Fruit fly (Drosophila melanogaster) whole organism, embryonic: Measurements from ENCODE around the gene Cyp4g15.

ENCODE experiments used
- Bdp1 ChIP-seq: fragments of 200-800 bp; sonication (Bioruptor generic); optimal IDR thresholded peaks from 3 replicates; lab custom pipeline; 2016; ENCODE audit warnings: missing biosample characterization, missing genetic modification characterization
- Blimp-1 ChIP-seq: fragments of 200-800 bp; sonication (Bioruptor generic); optimal IDR thresholded peaks from 3 replicates; lab custom pipeline; 2018; ENCODE audit warnings: missing biosample characterization, missing genetic modification characterization, mild to moderate bottlenecking, moderate library complexity, missing genetic modification reagents
- CG14441 ChIP-seq: fragments of 200-800 bp; sonication (Bioruptor generic); IDR thresholded peaks from 2 replicates; pipeline ENCODE4 v1.3.6; 2022; ENCODE audit warnings: missing biosample characterization, missing genetic modification characterization
- CG17912 ChIP-seq: fragments of 200-800 bp; sonication (Bioruptor generic); optimal IDR thresholded peaks from 2 replicates; lab custom pipeline; 2018; ENCODE audit warnings: missing biosample characterization, mild to moderate bottlenecking, missing genetic modification characterization
- CG32767 ChIP-seq: fragments of 200-800 bp; sonication (Bioruptor generic); IDR thresholded peaks from 2 replicates; pipeline ENCODE4 v1.3.6; 2022; ENCODE audit warnings: missing biosample characterization, missing genetic modification characterization
- CG33557 ChIP-seq: fragments of 200-800 bp; sonication (Bioruptor generic); optimal IDR thresholded peaks from 2 replicates; lab custom pipeline; 2019; ENCODE audit warnings: missing biosample characterization, mild to moderate bottlenecking, missing genetic modification characterization, moderate library complexity
- CG34422 ChIP-seq: fragments of 200-800 bp; sonication (Bioruptor generic); IDR thresholded peaks from 3 replicates; pipeline ENCODE4 v1.3.6; 2022; ENCODE audit warnings: missing biosample characterization, missing genetic modification characterization
- CG4360 ChIP-seq: fragments of 200-800 bp; sonication (Bioruptor generic); IDR thresholded peaks from 2 replicates; pipeline ENCODE4 v1.3.6; 2022; ENCODE audit warnings: missing biosample characterization, missing genetic modification characterization
- CG43689 ChIP-seq: fragments of 200-800 bp; sonication (Bioruptor generic); IDR thresholded peaks from 2 replicates; pipeline ENCODE4 v1.3.6; 2022; ENCODE audit warnings: missing biosample characterization, missing genetic modification characterization
- CG4820 ChIP-seq: fragments of 200-800 bp; sonication (Bioruptor generic); optimal IDR thresholded peaks from 3 replicates; lab custom pipeline; 2016; ENCODE audit warnings: missing biosample characterization, missing genetic modification characterization
- CG6654 ChIP-seq: fragments of 200-800 bp; sonication (Bioruptor generic); optimal IDR thresholded peaks from 2 replicates; lab custom pipeline; 2017; ENCODE audit warnings: missing biosample characterization, mild to moderate bottlenecking, missing genetic modification characterization
- CG6689 ChIP-seq: fragments of 200-800 bp; sonication (Bioruptor generic); IDR thresholded peaks from 2 replicates; pipeline ENCODE4 v1.3.6; 2022; ENCODE audit warnings: missing biosample characterization, missing genetic modification characterization
- CG7987 ChIP-seq: fragments of 200-800 bp; sonication (Bioruptor generic); optimal IDR thresholded peaks from 2 replicates; lab custom pipeline; 2018; ENCODE audit warnings: missing biosample characterization, mild to moderate bottlenecking, missing genetic modification characterization, moderate library complexity
- CG8388 ChIP-seq: fragments of 200-800 bp; sonication (Bioruptor generic); optimal IDR thresholded peaks from 2 replicates; lab custom pipeline; 2019; ENCODE audit warnings: missing biosample characterization, mild to moderate bottlenecking, missing genetic modification characterization, moderate library complexity
- CrebB ChIP-seq: fragments of 200-800 bp; sonication (Bioruptor generic); optimal IDR thresholded peaks from 3 replicates; lab custom pipeline; 2018; ENCODE audit warnings: missing biosample characterization, mild to moderate bottlenecking, missing genetic modification characterization
- D ChIP-seq, 2 experiments: fragments of 200-800 bp in 1 of 2; fragments of >200 bp in 1 of 2; sonication (Bioruptor generic) in 1 of 2; optimal IDR thresholded peaks; 2 replicates in 1 of 2; 3 replicates in 1 of 2; lab custom pipeline; 2017; ENCODE audit warnings: mild to moderate bottlenecking in 1 of 2, missing biosample characterization in 1 of 2, missing genetic modification characterization in 1 of 2, missing genetic modification reagents in 1 of 2
- Dad ChIP-seq: fragments of 200-800 bp; sonication (Bioruptor generic); optimal IDR thresholded peaks from 3 replicates; lab custom pipeline; 2016; ENCODE audit warnings: missing biosample characterization, missing genetic modification characterization
- E2f1 ChIP-seq: fragments of 200-800 bp; sonication (Bioruptor generic); IDR thresholded peaks from 2 replicates; pipeline ENCODE4 v1.3.6; 2022; ENCODE audit warnings: missing biosample characterization, missing genetic modification characterization
- Fer2 ChIP-seq: fragments of 200-800 bp; sonication (Bioruptor generic); optimal IDR thresholded peaks from 2 replicates; lab custom pipeline; 2018; ENCODE audit warnings: missing biosample characterization, mild to moderate bottlenecking, missing genetic modification characterization, moderate library complexity
- H2.0 ChIP-seq: fragments of 200-800 bp; sonication (Bioruptor generic); IDR thresholded peaks from 2 replicates; pipeline ENCODE4 v1.3.6; 2022; ENCODE audit warnings: missing biosample characterization, missing genetic modification characterization
- HmgD ChIP-seq: fragments of 200-800 bp; sonication (Bioruptor generic); optimal IDR thresholded peaks from 3 replicates; lab custom pipeline; 2016; ENCODE audit warnings: missing biosample characterization, missing genetic modification characterization
- Lim3 ChIP-seq: fragments of 200-800 bp; sonication (Bioruptor generic); IDR thresholded peaks from 2 replicates; pipeline ENCODE4 v1.3.6; 2022; ENCODE audit warnings: missing biosample characterization, missing genetic modification characterization
- MBD-R2 ChIP-seq: fragments of 200-800 bp; sonication (Bioruptor generic); IDR thresholded peaks from 2 replicates; pipeline ENCODE4 v1.3.6; 2022; ENCODE audit warnings: missing biosample characterization, missing genetic modification characterization
- Med ChIP-seq: fragments of 200-800 bp; sonication (Bioruptor generic); peaks from one replicate; lab custom pipeline; 2016; ENCODE audit warnings: missing biosample characterization, missing genetic modification characterization, mild to moderate bottlenecking, inconsistent platforms, moderate library complexity
- Oaz ChIP-seq: fragments of 200-800 bp; sonication (Bioruptor generic); IDR thresholded peaks from 2 replicates; pipeline ENCODE4 v1.3.6; 2022; ENCODE audit warnings: missing biosample characterization, missing genetic modification characterization
- Pdp1 ChIP-seq, 2 experiments: fragments of 200-800 bp; sonication (Bioruptor generic); optimal IDR thresholded peaks; 3 replicates each; lab custom pipeline; 2016; ENCODE audit warnings: missing biosample characterization in 2 of 2, missing genetic modification characterization in 2 of 2, mild to moderate bottlenecking in 1 of 2, moderate library complexity in 1 of 2
- Trl ChIP-seq, 3 experiments: fragments of >200 bp in 2 of 3; fragments of 200-800 bp in 1 of 3; sonication (Bioruptor generic) in 1 of 3; optimal IDR thresholded peaks; 2 replicates in 1 of 3; 3 replicates in 2 of 3; lab custom pipeline; 2016 to 2017; ENCODE audit warnings: missing biosample characterization in 1 of 3, missing genetic modification characterization in 1 of 3
- amos ChIP-seq: fragments of 200-800 bp; sonication (Bioruptor generic); IDR thresholded peaks from 2 replicates; pipeline ENCODE4 v1.3.6; 2022; ENCODE audit warnings: missing biosample characterization, missing genetic modification characterization; ENCODE audit not compliant: partially characterized antibody
- ara ChIP-seq: fragments of 200-800 bp; sonication (Bioruptor generic); IDR thresholded peaks from 2 replicates; pipeline ENCODE4 v1.3.6; 2022; ENCODE audit warnings: missing biosample characterization, missing genetic modification characterization
- bowl ChIP-seq: fragments of 200-800 bp; sonication (Bioruptor generic); IDR thresholded peaks from 2 replicates; pipeline ENCODE4 v1.3.6; 2022; ENCODE audit warnings: missing biosample characterization, missing genetic modification characterization
- bsh ChIP-seq, 2 experiments: fragments of 200-800 bp; sonication (Bioruptor generic); optimal IDR thresholded peaks; 2 replicates each; lab custom pipeline; 2017 to 2018; ENCODE audit warnings: mild to moderate bottlenecking in 2 of 2, missing biosample characterization in 2 of 2, missing genetic modification characterization in 2 of 2, moderate library complexity in 1 of 2
- chinmo ChIP-seq: fragments of 200-800 bp; sonication (Bioruptor generic); IDR thresholded peaks from 4 replicates; pipeline ENCODE4 v1.3.6; 2022; ENCODE audit warnings: missing biosample characterization, missing genetic modification characterization; ENCODE audit not compliant: partially characterized antibody
- da ChIP-seq: fragments of 200-800 bp; sonication (Bioruptor generic); optimal IDR thresholded peaks from 2 replicates; lab custom pipeline; 2016; ENCODE audit warnings: missing biosample characterization, missing genetic modification characterization
- dan ChIP-seq: fragments of 200-800 bp; sonication (Bioruptor generic); IDR thresholded peaks from 2 replicates; pipeline ENCODE4 v1.3.6; 2022; ENCODE audit warnings: missing biosample characterization, missing genetic modification characterization
- dm ChIP-seq: fragments of 200-800 bp; sonication (Bioruptor generic); optimal IDR thresholded peaks from 3 replicates; lab custom pipeline; 2016; ENCODE audit warnings: missing biosample characterization, missing genetic modification characterization
- en ChIP-seq: fragments of 200-800 bp; sonication (Bioruptor generic); optimal IDR thresholded peaks from 2 replicates; lab custom pipeline; 2016; ENCODE audit warnings: missing biosample characterization, missing genetic modification characterization
- fu2 ChIP-seq: fragments of 200-800 bp; sonication (Bioruptor generic); optimal IDR thresholded peaks from 2 replicates; lab custom pipeline; 2016; ENCODE audit warnings: missing biosample characterization, missing genetic modification characterization
- gce ChIP-seq: fragments of 200-800 bp; sonication (Bioruptor generic); IDR thresholded peaks from 3 replicates; pipeline ENCODE4 v1.3.6; 2022; ENCODE audit warnings: missing biosample characterization, missing genetic modification characterization
- gsb ChIP-seq: fragments of 200-800 bp; sonication (Bioruptor generic); IDR thresholded peaks from 2 replicates; pipeline ENCODE4 v1.3.6; 2022; ENCODE audit warnings: missing biosample characterization, missing genetic modification characterization
- ham ChIP-seq: fragments of 200-800 bp; sonication (Bioruptor generic); IDR thresholded peaks from 2 replicates; pipeline ENCODE4 v1.3.6; 2022; ENCODE audit warnings: missing biosample characterization, missing genetic modification characterization
- jigr1 ChIP-seq: fragments of 200-800 bp; sonication (Bioruptor generic); IDR thresholded peaks from 3 replicates; pipeline ENCODE4 v1.3.6; 2022; ENCODE audit warnings: missing biosample characterization, missing genetic modification characterization
- mam ChIP-seq: fragments of 200-800 bp; sonication (Bioruptor generic); optimal IDR thresholded peaks from 3 replicates; lab custom pipeline; 2016; ENCODE audit warnings: missing biosample characterization, missing genetic modification characterization
- otp ChIP-seq: fragments of 200-800 bp; sonication (Bioruptor generic); IDR thresholded peaks from 3 replicates; pipeline ENCODE4, ENCODE4 v1.3.6; 2022; ENCODE audit warnings: missing biosample characterization, missing genetic modification characterization
- peb ChIP-seq: fragments of 200-800 bp; sonication (Bioruptor generic); IDR thresholded peaks from 2 replicates; pipeline ENCODE4 v1.3.6; 2022; ENCODE audit warnings: missing biosample characterization, missing genetic modification characterization
- pho ChIP-seq: fragments of 200-800 bp; sonication (Bioruptor generic); optimal IDR thresholded peaks from 2 replicates; lab custom pipeline; 2016; ENCODE audit warnings: missing biosample characterization, missing genetic modification characterization
- pros ChIP-seq: fragments of 200-800 bp; sonication (Bioruptor generic); optimal IDR thresholded peaks from 3 replicates; lab custom pipeline; 2019; ENCODE audit warnings: missing biosample characterization, mild to moderate bottlenecking, missing genetic modification characterization, moderate library complexity
- schlank ChIP-seq: fragments of 200-800 bp; sonication (Bioruptor generic); optimal IDR thresholded peaks from 2 replicates; lab custom pipeline; 2018; ENCODE audit warnings: missing biosample characterization, mild to moderate bottlenecking, missing genetic modification characterization
- sim ChIP-seq: fragments of 200-800 bp; sonication (Bioruptor generic); IDR thresholded peaks from 2 replicates; pipeline ENCODE4 v1.3.6; 2022; ENCODE audit warnings: missing biosample characterization, missing genetic modification characterization
- slp2 ChIP-seq: fragments of 200-800 bp; sonication (Bioruptor generic); optimal IDR thresholded peaks from 2 replicates; lab custom pipeline; 2016; ENCODE audit warnings: missing biosample characterization, missing genetic modification characterization

The Cyp4g15 gene

DNA sequence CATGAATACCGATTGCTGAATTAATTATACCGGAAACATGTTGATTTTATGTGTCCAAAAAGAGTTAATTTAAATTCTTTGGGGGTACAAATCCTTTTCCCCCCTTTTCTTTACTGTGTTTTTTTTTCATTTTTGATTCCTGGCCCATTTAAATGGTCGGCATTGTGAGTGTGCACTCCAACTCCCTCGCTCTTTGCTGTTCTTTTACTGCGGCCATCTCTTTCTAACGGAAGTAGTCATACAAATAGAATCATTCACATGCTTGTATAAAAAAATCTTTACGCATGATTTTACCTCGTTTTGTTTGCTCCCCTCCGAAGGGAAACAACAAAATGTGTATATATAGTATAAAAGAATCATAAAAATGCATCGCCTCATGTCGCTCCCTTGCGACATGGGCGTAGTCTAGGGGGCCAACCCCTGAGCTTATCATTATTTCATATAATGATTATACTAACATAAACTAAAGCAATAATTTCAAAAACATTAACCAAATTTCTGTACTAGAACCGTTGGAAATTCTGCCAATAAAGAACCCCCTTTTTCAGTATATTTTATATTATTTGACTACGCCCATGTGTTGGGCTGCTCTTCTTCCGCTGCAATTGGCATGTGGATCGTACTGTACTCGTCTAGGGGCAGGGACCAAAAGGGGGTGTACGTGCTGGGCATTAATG, 51.3 kb downstream of the Cyp4g15 start (continued):
- TF ChIP-seq en (GFP tag; lab: Kevin White, UChicago) (no peak), CG4820 (GFP tag; lab: Kevin White, UChicago) (peak; percentile 79), ara (GFP tag; lab: Robert Waterston, UW) (peak; percentile 90), E2f1 (GFP tag; lab: Robert Waterston, UW) (peak; percentile 58), CG6654 (GFP tag; lab: Kevin White, UChicago) (peak; percentile 64), D (optimal IDR thresholded peaks at IDR 0.05; lab: Kevin White, UChicago) (no peak), D (GFP tag; optimal IDR thresholded peaks at IDR 0.05; lab: Kevin White, UChicago) (peak; percentile 90), Oaz (GFP tag; lab: Robert Waterston, UW) (no peak), mam (peak; percentile 1), ham (GFP tag; lab: Robert Waterston, UW) (no peak), Lim3 (GFP tag; lab: Robert Waterston, UW) (no peak), CG34422 (GFP tag; lab: Robert Waterston, UW) (no peak; the same call in 2 of the 3 replicates), H2.0 (GFP tag; lab: Robert Waterston, UW) (peak; percentile 65), jigr1 (0 out of 3 replicates have a peak, but pooled peaks have one; percentile 26), CG43689 (no peak), Fer2 (tag; lab: Kevin White, UChicago) (no peak), CG8388 (peak; percentile 81), sim (peak; percentile 75), otp (peak; percentile 74), CG4360 (GFP tag; lab: Robert Waterston, UW) (peak; percentile 59), Pdp1 (GFP tag; optimal IDR thresholded peaks at IDR 0.05; lab: Kevin White, UChicago) (peak; percentile 6 to 54), bsh (GFP tag; optimal IDR thresholded peaks at IDR 0.05; lab: Kevin White, UChicago) (peak; percentile 24 to 95), gce (peak; percentile 62; the same call in 1 of the 3 replicates), slp2 (GFP tag; lab: Kevin White, UChicago) (no peak), peb (GFP tag; lab: Robert Waterston, UW) (peak; percentile 67), amos (GFP tag; lab: Robert Waterston, UW) (no peak), pros (GFP tag; lab: Kevin White, UChicago) (peak; percentile 26), Blimp-1 (peak; percentile 89), MBD-R2 (GFP tag; lab: Robert Waterston, UW) (no peak), Bdp1 (GFP tag; lab: Kevin White, UChicago) (peak; percentile 29), CG32767 (peak; percentile 75), CG6689 (GFP tag; lab: Robert Waterston, UW) (peak; percentile 80), CG33557 (GFP tag; lab: Kevin White, UChicago) (peak; percentile 92), fu2 (no peak), da (GFP tag; lab: Kevin White, UChicago) (no peak), Trl (optimal IDR thresholded peaks at IDR 0.05; lab: Kevin White, UChicago) (no peak), Trl (GFP tag; optimal IDR thresholded peaks at IDR 0.05; lab: Kevin White, UChicago) (peak; percentile 51), CG14441 (GFP tag; lab: Robert Waterston, UW) (peak; percentile 56), dan (GFP tag; lab: Robert Waterston, UW) (peak; percentile 72; the same call in 1 of the 2 replicates), pho (GFP tag; lab: Kevin White, UChicago) (no peak), dm (GFP tag; lab: Kevin White, UChicago) (no peak), HmgD (GFP tag; lab: Kevin White, UChicago) (no peak), CG7987 (GFP tag; lab: Kevin White, UChicago) (peak; percentile 22), chinmo (GFP tag; lab: Robert Waterston, UW) (no peak), Med (GFP tag; lab: Kevin White, UChicago) (peak; percentile 88), bowl (0 out of 2 replicates have a peak, but pooled peaks have one; percentile 12), schlank (tag; lab: Kevin White, UChicago) (no peak), gsb (GFP tag; lab: Robert Waterston, UW) (no peak), CrebB (peak; percentile 54), CG17912 (GFP tag; lab: Kevin White, UChicago) (no peak), Dad (GFP tag; lab: Kevin White, UChicago) (peak; percentile 51)
